Worm (Caenorhabditis elegans): ENCODE results near the gene T02C12.5.

The T02C12.5 gene

ce11 chrIII:4010168-4010567 lies 17.8 kb downstream of the T02C12.5 start:
- TF ChIP-seq nhr-67 (tag; optimal IDR thresholded peaks at IDR 0.05) (no peak), nhr-23 (tag; optimal IDR thresholded peaks at IDR 0.05) (no peak), lin-39 (tag; optimal IDR thresholded peaks at IDR 0.05) (peak; percentile 67), skn-1 (tag; optimal IDR thresholded peaks at IDR 0.05) (no peak), nfya-1 (tag; optimal IDR thresholded peaks at IDR 0.05; ENCODE audit: insufficient read depth) (peak; percentile 17), nhr-25 (tag; optimal IDR thresholded peaks at IDR 0.05) (peak; percentile 22), elt-3 (tag; optimal IDR thresholded peaks at IDR 0.05) (no peak), egl-5 (tag; optimal IDR thresholded peaks at IDR 0.05) (no peak), ztf-4 (tag; optimal IDR thresholded peaks at IDR 0.05) (no peak), tbx-2 (tag; optimal IDR thresholded peaks at IDR 0.05) (no peak), nhr-11 (tag; optimal IDR thresholded peaks at IDR 0.05) (no peak), hmg-11 (tag; optimal IDR thresholded peaks at IDR 0.05) (peak; percentile 64)

ce11 chrIII:4009181-4009580 lies 18.8 kb downstream of the T02C12.5 start:
- peak; percentile 86 for TF ChIP-seq nfya-1 (tag; optimal IDR thresholded peaks at IDR 0.05; ENCODE audit: insufficient read depth)
- TF ChIP-seq eor-1 (tag; optimal IDR thresholded peaks at IDR 0.05): no peak
- TF ChIP-seq nhr-11 (tag; optimal IDR thresholded peaks at IDR 0.05): no peak

ce11 chrIII:4007017-4007416 lies 20.9 kb downstream of the T02C12.5 start:
- TF ChIP-seq nhr-23 (tag; optimal IDR thresholded peaks at IDR 0.05): no peak
- no peak for TF ChIP-seq jun-1 (tag; optimal IDR thresholded peaks at IDR 0.05)
- no peak for TF ChIP-seq fkh-2 (tag; optimal IDR thresholded peaks at IDR 0.05)
- no peak for TF ChIP-seq lsy-12 (tag; optimal IDR thresholded peaks at IDR 0.05)
- TF ChIP-seq nhr-237 (tag; optimal IDR thresholded peaks at IDR 0.05): no peak
- no peak for TF ChIP-seq ztf-11 (tag; optimal IDR thresholded peaks at IDR 0.05)

- TF ChIP-seq nhr-76 (tag; optimal IDR thresholded peaks at IDR 0.05) (no peak), eor-1 (tag; optimal IDR thresholded peaks at IDR 0.05) (no peak), unc-62 (GFP tag; optimal IDR thresholded peaks at IDR 0.05) (no peak), ztf-11 (tag; optimal IDR thresholded peaks at IDR 0.05) (no peak), nhr-11 (tag; optimal IDR thresholded peaks at IDR 0.05) (no peak), R02D3.7 (tag; optimal IDR thresholded peaks at IDR 0.05) (no peak), elt-2 (tag; optimal IDR thresholded peaks at IDR 0.05) (no peak), nhr-23 (tag; optimal IDR thresholded peaks at IDR 0.05) (no peak), fkh-2 (tag; optimal IDR thresholded peaks at IDR 0.05) (no peak), tbx-2 (tag; optimal IDR thresholded peaks at IDR 0.05) (no peak), fkh-10 (GFP tag; optimal IDR thresholded peaks at IDR 0.05) (peak; percentile 70), ceh-9 (tag; optimal IDR thresholded peaks at IDR 0.05) (no peak), mdl-1 (tag; optimal IDR thresholded peaks at IDR 0.05) (no peak), egl-5 (tag; optimal IDR thresholded peaks at IDR 0.05) (peak; percentile 19), snpc-4 (tag; optimal IDR thresholded peaks at IDR 0.05) (no peak), daf-12 (tag; optimal IDR thresholded peaks at IDR 0.05) (no peak), pha-4 (tag; optimal IDR thresholded peaks at IDR 0.05) (no peak), lin-15B (tag; optimal IDR thresholded peaks at IDR 0.05) (no peak), skn-1 (tag; optimal IDR thresholded peaks at IDR 0.05) (no peak), mml-1 (tag; optimal IDR thresholded peaks at IDR 0.05) (no peak), nfya-1 (tag; optimal IDR thresholded peaks at IDR 0.05; ENCODE audit: insufficient read depth) (peak; percentile 57), elt-3 (tag; optimal IDR thresholded peaks at IDR 0.05) (no peak), lin-39 (tag; optimal IDR thresholded peaks at IDR 0.05) (peak; percentile 24), nhr-237 (tag; optimal IDR thresholded peaks at IDR 0.05) (no peak)
Observed at ce11 chrIII:4005446-4006192, 22.3 kb downstream of the T02C12.5 start, which contains the start of gene pxd-1. Gene pxd-1, plus strand, starts transcription at chrIII:4006142.

ce11 chrIII:4004064-4004580 lies 23.8 kb downstream of the T02C12.5 start, which contains the start of gene tif-1A:
Gene tif-1A, minus strand, starts transcription at chrIII:4004114.
- TF ChIP-seq nhr-23 (tag; optimal IDR thresholded peaks at IDR 0.05): peak; percentile 84
- TF ChIP-seq nhr-237 (tag; optimal IDR thresholded peaks at IDR 0.05): no peak
- TF ChIP-seq eor-1 (tag; optimal IDR thresholded peaks at IDR 0.05): no peak
- TF ChIP-seq egl-5 (tag; optimal IDR thresholded peaks at IDR 0.05): peak; percentile 19
- TF ChIP-seq ztf-4 (tag; optimal IDR thresholded peaks at IDR 0.05): no peak
- TF ChIP-seq nhr-28 (tag; optimal IDR thresholded peaks at IDR 0.05): no peak
- TF ChIP-seq daf-12 (tag; optimal IDR thresholded peaks at IDR 0.05): no peak
- TF ChIP-seq elt-3 (tag; optimal IDR thresholded peaks at IDR 0.05): no peak
- TF ChIP-seq ceh-16 (tag; optimal IDR thresholded peaks at IDR 0.05): no peak
- TF ChIP-seq nhr-67 (tag; optimal IDR thresholded peaks at IDR 0.05): no peak
- peak; percentile 88 for TF ChIP-seq hmg-11 (tag; optimal IDR thresholded peaks at IDR 0.05)
- peak; percentile 61 for TF ChIP-seq ama-1 (optimal IDR thresholded peaks at IDR 0.05)
- TF ChIP-seq mdl-1 (tag; optimal IDR thresholded peaks at IDR 0.05): no peak
- no peak for TF ChIP-seq nhr-11 (tag; optimal IDR thresholded peaks at IDR 0.05)
- TF ChIP-seq mml-1 (tag; optimal IDR thresholded peaks at IDR 0.05): no peak
- peak; percentile 90 for TF ChIP-seq elt-2 (tag; optimal IDR thresholded peaks at IDR 0.05)
- no peak for TF ChIP-seq fkh-2 (tag; optimal IDR thresholded peaks at IDR 0.05)
- no peak for TF ChIP-seq ZK546.5 (tag; optimal IDR thresholded peaks at IDR 0.05)
- peak; percentile 82 for TF ChIP-seq snpc-4 (tag; optimal IDR thresholded peaks at IDR 0.05)
- no peak for TF ChIP-seq elt-1 (tag; optimal IDR thresholded peaks at IDR 0.05)
- TF ChIP-seq jun-1 (tag; optimal IDR thresholded peaks at IDR 0.05): peak; percentile 82
- TF ChIP-seq aly-2 (tag; optimal IDR thresholded peaks at IDR 0.05): no peak
- TF ChIP-seq ceh-82 (tag; optimal IDR thresholded peaks at IDR 0.05): no peak
- TF ChIP-seq lsy-12 (tag; optimal IDR thresholded peaks at IDR 0.05): peak; percentile 83
- TF ChIP-seq R02D3.7 (tag; optimal IDR thresholded peaks at IDR 0.05): peak; percentile 68
- TF ChIP-seq nhr-43 (tag; optimal IDR thresholded peaks at IDR 0.05; ENCODE audit: poor library complexity, severe bottlenecking): peak; percentile 54
- TF ChIP-seq unc-39 (tag; optimal IDR thresholded peaks at IDR 0.05): no peak
- peak; percentile 65 for TF ChIP-seq tbx-2 (tag; optimal IDR thresholded peaks at IDR 0.05)
- peak; percentile 68 for TF ChIP-seq lin-39 (tag; optimal IDR thresholded peaks at IDR 0.05)
